Worm (Caenorhabditis elegans): ENCODE results near the gene irk-3.

irk-3 gene

DNA sequence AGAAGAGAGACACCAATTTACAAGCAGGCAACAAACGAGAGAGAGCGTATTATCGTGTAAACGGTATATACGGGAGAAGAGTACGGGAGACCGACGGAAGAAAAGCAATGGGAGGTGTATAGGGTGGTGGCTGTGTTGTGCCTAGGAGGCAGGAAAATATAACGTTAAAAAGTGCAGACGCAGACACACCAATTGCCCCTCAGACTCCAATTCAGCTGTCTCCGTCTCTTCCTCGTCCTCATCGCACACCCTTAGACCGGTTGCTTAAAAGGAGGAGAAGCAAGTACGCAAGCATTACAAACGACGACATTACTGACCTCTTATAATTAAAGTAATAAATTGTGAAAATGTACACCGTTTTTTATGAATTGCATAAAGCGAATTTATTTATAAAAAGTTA, 57.8 kb downstream of the irk-3 start (continued):
- no peak for TF ChIP-seq R02D3.7 (tag; optimal IDR thresholded peaks at IDR 0.05)
- peak; percentile 59 for TF ChIP-seq skn-1 (tag; optimal IDR thresholded peaks at IDR 0.05)
- TF ChIP-seq nhr-12 (tag; optimal IDR thresholded peaks at IDR 0.05), result no peak
- peak; percentile 54 for TF ChIP-seq sma-3 (GFP tag; optimal IDR thresholded peaks at IDR 0.05)
- TF ChIP-seq nhr-21 (tag; optimal IDR thresholded peaks at IDR 0.05), result peak; percentile 69
- peak; percentile 35 for TF ChIP-seq ceh-82 (tag; optimal IDR thresholded peaks at IDR 0.05)
- no peak for TF ChIP-seq nhr-23 (tag; optimal IDR thresholded peaks at IDR 0.05)
- TF ChIP-seq peb-1 (tag; optimal IDR thresholded peaks at IDR 0.05), result no peak
- TF ChIP-seq ztf-4 (tag; optimal IDR thresholded peaks at IDR 0.05), result peak; percentile 48
- TF ChIP-seq elt-3 (tag; optimal IDR thresholded peaks at IDR 0.05), result no peak
- no peak for TF ChIP-seq nhr-11 (tag; optimal IDR thresholded peaks at IDR 0.05)
- no peak for TF ChIP-seq ama-1 (optimal IDR thresholded peaks at IDR 0.05)
- TF ChIP-seq C34F6.9 (tag; optimal IDR thresholded peaks at IDR 0.05), result peak; percentile 82
- peak; percentile 78 for TF ChIP-seq sem-4 (tag; optimal IDR thresholded peaks at IDR 0.05)
- peak; percentile 69 for TF ChIP-seq snpc-4 (tag; optimal IDR thresholded peaks at IDR 0.05)
- no peak for TF ChIP-seq unc-39 (tag; optimal IDR thresholded peaks at IDR 0.05)
- TF ChIP-seq nhr-237 (tag; optimal IDR thresholded peaks at IDR 0.05), result no peak
- no peak for TF ChIP-seq ZK546.5 (tag; optimal IDR thresholded peaks at IDR 0.05)
- TF ChIP-seq F13H6.1 (tag; optimal IDR thresholded peaks at IDR 0.05), result peak; percentile 86
- TF ChIP-seq mbf-1 (tag; optimal IDR thresholded peaks at IDR 0.05), result no peak
- no peak for TF ChIP-seq elt-1 (tag; optimal IDR thresholded peaks at IDR 0.05)

DNA sequence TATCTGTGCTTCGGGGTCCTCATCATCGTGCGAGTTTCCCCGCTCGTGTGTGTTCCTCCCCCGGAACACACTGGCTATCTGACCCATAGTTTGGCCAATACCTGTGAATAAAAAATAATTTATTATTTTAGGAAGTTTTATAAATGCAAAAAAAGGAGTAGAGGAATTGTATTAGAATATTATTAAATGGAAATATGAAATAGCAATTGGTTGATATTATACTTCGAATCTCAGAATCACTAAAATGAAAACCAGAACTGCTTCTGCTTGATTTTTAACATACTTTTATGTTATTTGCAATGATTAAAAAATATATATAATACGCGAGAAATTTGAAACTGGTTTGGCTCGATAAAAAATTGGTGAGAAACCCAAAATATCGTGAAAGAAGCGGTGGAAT, 58.6 kb downstream of the irk-3 start, which contains the start of gene mgrn-1:
TSS of gene mgrn-1 (minus strand) at position 101 of the 400 bp plus-strand sequence.
- no peak for TF ChIP-seq zag-1 (tag; optimal IDR thresholded peaks at IDR 0.05)
- TF ChIP-seq ama-1 (optimal IDR thresholded peaks at IDR 0.05), result no peak
- TF ChIP-seq sma-3 (GFP tag; optimal IDR thresholded peaks at IDR 0.05), result no peak
- no peak for TF ChIP-seq lin-13 (GFP tag; optimal IDR thresholded peaks at IDR 0.05)
- no peak for TF ChIP-seq egl-27 (tag; optimal IDR thresholded peaks at IDR 0.05)
- TF ChIP-seq skn-1 (tag; optimal IDR thresholded peaks at IDR 0.05), result no peak

DNA sequence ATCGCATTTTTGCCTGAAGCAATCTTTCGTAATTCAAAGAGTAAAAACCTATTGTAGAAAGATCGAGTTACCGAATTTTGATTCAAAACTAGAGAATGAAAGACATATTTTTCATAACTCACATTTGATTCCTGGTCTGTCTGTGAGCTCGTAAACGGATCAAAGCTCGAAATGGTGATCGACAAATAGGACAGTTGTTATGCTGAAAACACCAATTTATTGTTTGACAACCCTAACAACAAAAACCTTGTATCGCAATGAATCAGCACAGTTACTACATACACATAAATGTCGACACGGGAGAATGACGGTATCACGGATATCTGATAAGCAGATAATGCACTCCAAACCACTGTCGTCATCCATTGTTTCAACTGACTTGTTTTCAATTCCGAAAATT, 60.6 kb downstream of the irk-3 start:
- TF ChIP-seq ZK546.5 (tag; optimal IDR thresholded peaks at IDR 0.05), result no peak
- no peak for TF ChIP-seq Y55F3AM.14 (GFP tag; optimal IDR thresholded peaks at IDR 0.05)
- TF ChIP-seq dmd-4 (tag; optimal IDR thresholded peaks at IDR 0.05), result no peak
- TF ChIP-seq lsy-2 (tag; optimal IDR thresholded peaks at IDR 0.05), result no peak
- TF ChIP-seq ztf-4 (tag; optimal IDR thresholded peaks at IDR 0.05), result no peak
- TF ChIP-seq unc-55 (GFP tag; optimal IDR thresholded peaks at IDR 0.05), result no peak
- no peak for TF ChIP-seq gmeb-1 (tag; optimal IDR thresholded peaks at IDR 0.05)
- no peak for TF ChIP-seq nhr-12 (tag; optimal IDR thresholded peaks at IDR 0.05)
- no peak for TF ChIP-seq snpc-4 (tag; optimal IDR thresholded peaks at IDR 0.05)
- no peak for TF ChIP-seq nhr-237 (tag; optimal IDR thresholded peaks at IDR 0.05)
- TF ChIP-seq nhr-6 (tag; optimal IDR thresholded peaks at IDR 0.05), result no peak

DNA sequence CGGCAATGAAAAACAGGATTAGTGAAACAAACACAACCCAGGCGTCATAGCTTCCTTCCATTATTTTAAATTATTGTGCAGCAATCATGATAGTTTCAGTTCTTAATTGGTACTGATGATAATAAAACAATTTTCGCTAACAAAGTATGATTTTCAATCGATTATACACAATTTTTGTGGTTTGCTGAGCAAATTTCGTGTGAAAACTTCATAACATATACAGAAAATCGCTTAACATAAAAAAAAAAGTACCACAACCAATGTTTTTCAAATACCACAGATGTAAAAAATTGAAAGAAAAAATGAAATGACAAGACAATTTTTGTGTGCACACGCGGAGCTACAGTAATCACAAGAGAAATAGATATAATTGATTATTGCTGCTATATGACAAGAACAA, 62.5 kb downstream of the irk-3 start, which contains the start of gene gphr-2:
TSS of gene gphr-2 (minus strand) at position 101 of the 400 bp plus-strand sequence.
- TF ChIP-seq gmeb-1 (tag; optimal IDR thresholded peaks at IDR 0.05) (no peak), mdl-1 (tag; optimal IDR thresholded peaks at IDR 0.05) (no peak), crh-2 (tag; optimal IDR thresholded peaks at IDR 0.05) (no peak), ztf-11 (tag; optimal IDR thresholded peaks at IDR 0.05) (no peak), nhr-12 (tag; optimal IDR thresholded peaks at IDR 0.05) (no peak), elt-1 (tag; optimal IDR thresholded peaks at IDR 0.05) (no peak), snpc-4 (tag; optimal IDR thresholded peaks at IDR 0.05) (no peak), dmd-4 (tag; optimal IDR thresholded peaks at IDR 0.05) (no peak), mbf-1 (tag; optimal IDR thresholded peaks at IDR 0.05) (no peak), mab-5 (tag; optimal IDR thresholded peaks at IDR 0.05) (no peak), ceh-82 (tag; optimal IDR thresholded peaks at IDR 0.05) (no peak), lin-11 (tag; optimal IDR thresholded peaks at IDR 0.05) (no peak), unc-62 (GFP tag; optimal IDR thresholded peaks at IDR 0.05) (no peak)

All from whole organism, L2 larva.